Worm (Caenorhabditis elegans) whole organism, L3 larva: Measurements from ENCODE around the gene tag-191.

ENCODE experiments used
- R02D3.7 ChIP-seq: fragments of 150-350 bp; optimal IDR thresholded peaks from 2 replicates; lab custom pipeline; 2014; ENCODE audit warnings: missing biosample characterization, missing genetic modification characterization
- aly-2 ChIP-seq: fragments of 150-350 bp; optimal IDR thresholded peaks from 2 replicates; lab custom pipeline; 2014; ENCODE audit warnings: missing biosample characterization, missing genetic modification characterization
- ceh-16 ChIP-seq: sonication (generic microtip); optimal IDR thresholded peaks from 2 replicates; lab custom pipeline; 2017; ENCODE audit warnings: missing biosample characterization, missing genetic modification characterization
- ceh-82 ChIP-seq: fragments of 150-350 bp; optimal IDR thresholded peaks from 2 replicates; lab custom pipeline; 2014; ENCODE audit warnings: missing biosample characterization, missing genetic modification characterization
- daf-12 ChIP-seq: fragments of 150-350 bp; optimal IDR thresholded peaks from 2 replicates; lab custom pipeline; 2014; ENCODE audit warnings: missing biosample characterization, missing genetic modification reagents, missing genetic modification characterization
- egl-5 ChIP-seq: fragments of 150-350 bp; optimal IDR thresholded peaks from 2 replicates; lab custom pipeline; 2017; ENCODE audit warnings: missing biosample characterization, missing genetic modification reagents, missing genetic modification characterization, inconsistent platforms
- elt-2 ChIP-seq: sonication (generic microtip); optimal IDR thresholded peaks from 2 replicates; lab custom pipeline; 2016; ENCODE audit warnings: missing genetic modification reagents, mild to moderate bottlenecking, missing genetic modification characterization, missing compliant biosample characterization
- elt-3 ChIP-seq, 3 experiments: fragments of 150-350 bp in 1 of 3; sonication (generic microtip) in 2 of 3; optimal IDR thresholded peaks; 2 replicates in 2 of 3; 4 replicates in 1 of 3; lab custom pipeline; 2014 to 2017; ENCODE audit warnings: missing biosample characterization in 3 of 3, missing genetic modification characterization in 3 of 3
- eor-1 ChIP-seq, 2 experiments: fragments of 150-350 bp; optimal IDR thresholded peaks; 2 replicates each; lab custom pipeline; 2014 to 2018; ENCODE audit warnings: missing biosample characterization in 2 of 2, missing genetic modification characterization in 2 of 2
- fkh-10 ChIP-seq: sonication (generic microtip); optimal IDR thresholded peaks from 2 replicates; lab custom pipeline; 2017; ENCODE audit warnings: missing biosample characterization, missing genetic modification reagents, missing genetic modification characterization
- fkh-2 ChIP-seq: fragments of 150-350 bp; optimal IDR thresholded peaks from 2 replicates; lab custom pipeline; 2014; ENCODE audit warnings: missing biosample characterization, missing genetic modification reagents, missing genetic modification characterization
- fos-1 ChIP-seq: fragments of 150-350 bp; optimal IDR thresholded peaks from 2 replicates; lab custom pipeline; 2014; ENCODE audit warnings: missing biosample characterization, missing genetic modification characterization
- hmg-11 ChIP-seq: sonication (generic microtip); optimal IDR thresholded peaks from 2 replicates; lab custom pipeline; 2016; ENCODE audit warnings: missing genetic modification characterization, missing compliant biosample characterization
- lin-15B ChIP-seq: fragments of 150-350 bp; optimal IDR thresholded peaks from 2 replicates; lab custom pipeline; 2014; ENCODE audit warnings: missing biosample characterization, missing genetic modification characterization
- lin-39 ChIP-seq: fragments of 150-350 bp; optimal IDR thresholded peaks from 2 replicates; lab custom pipeline; 2018; ENCODE audit warnings: missing biosample characterization, missing genetic modification reagents, missing genetic modification characterization
- mml-1 ChIP-seq: fragments of 150-350 bp; sonication (generic microtip); optimal IDR thresholded peaks from 3 replicates; lab custom pipeline; 2014; ENCODE audit warnings: missing biosample characterization, missing genetic modification characterization
- nfya-1 ChIP-seq: sonication (generic microtip); optimal IDR thresholded peaks from 2 replicates; lab custom pipeline; 2017; ENCODE audit warnings: missing genetic modification characterization, mild to moderate bottlenecking, missing compliant biosample characterization, antibody characterized with exemption, moderate library complexity; ENCODE audit not compliant: insufficient read depth
- nhr-11 ChIP-seq: fragments of 150-350 bp; optimal IDR thresholded peaks from 2 replicates; lab custom pipeline; 2014; ENCODE audit warnings: missing biosample characterization, missing genetic modification characterization
- nhr-12 ChIP-seq: fragments of 150-350 bp; optimal IDR thresholded peaks from 2 replicates; lab custom pipeline; 2014; ENCODE audit warnings: missing biosample characterization, missing genetic modification characterization
- nhr-23 ChIP-seq: fragments of 150-350 bp; optimal IDR thresholded peaks from 2 replicates; lab custom pipeline; 2014; ENCODE audit warnings: missing biosample characterization, missing genetic modification reagents, missing genetic modification characterization
- nhr-237 ChIP-seq: fragments of 150-350 bp; optimal IDR thresholded peaks from 2 replicates; lab custom pipeline; 2014; ENCODE audit warnings: missing biosample characterization, missing genetic modification characterization
- nhr-25 ChIP-seq: sonication (generic microtip); optimal IDR thresholded peaks from 2 replicates; lab custom pipeline; 2017; ENCODE audit warnings: missing biosample characterization, missing genetic modification characterization
- nhr-43 ChIP-seq: sonication (generic microtip); optimal IDR thresholded peaks from 2 replicates; lab custom pipeline; 2016; ENCODE audit warnings: mild to moderate bottlenecking, missing genetic modification characterization, missing compliant biosample characterization; ENCODE audit not compliant: poor library complexity, severe bottlenecking
- nhr-76 ChIP-seq: fragments of 150-350 bp; sonication (generic microtip); optimal IDR thresholded peaks from 5 replicates; lab custom pipeline; 2014; ENCODE audit warnings: missing biosample characterization, missing genetic modification characterization
- pha-4 ChIP-seq: fragments of 150-350 bp; optimal IDR thresholded peaks from 2 replicates; lab custom pipeline; 2014; ENCODE audit warnings: missing biosample characterization, missing genetic modification reagents, missing genetic modification characterization
- pqm-1 ChIP-seq: fragments of 150-350 bp; optimal IDR thresholded peaks from 2 replicates; lab custom pipeline; 2017; ENCODE audit warnings: missing biosample characterization, missing genetic modification characterization, inconsistent platforms
- sea-2 ChIP-seq: fragments of 150-350 bp; sonication (generic microtip); optimal IDR thresholded peaks from 4 replicates; lab custom pipeline; 2014; ENCODE audit warnings: missing biosample characterization, missing genetic modification reagents, missing genetic modification characterization
- skn-1 ChIP-seq: fragments of 150-350 bp; optimal IDR thresholded peaks from 2 replicates; lab custom pipeline; 2014; ENCODE audit warnings: missing biosample characterization, missing genetic modification characterization
- tbx-2 ChIP-seq: sonication (generic microtip); optimal IDR thresholded peaks from 2 replicates; lab custom pipeline; 2016; ENCODE audit warnings: mild to moderate bottlenecking, missing genetic modification characterization, missing compliant biosample characterization
- unc-39 ChIP-seq: sonication (generic microtip); optimal IDR thresholded peaks from 4 replicates; lab custom pipeline; 2017; ENCODE audit warnings: missing biosample characterization, missing genetic modification characterization
- unc-62 ChIP-seq: fragments of 150-350 bp; sonication (generic microtip); optimal IDR thresholded peaks from 4 replicates; lab custom pipeline; 2014; ENCODE audit warnings: missing biosample characterization, missing genetic modification reagents, missing genetic modification characterization
- zag-1 ChIP-seq: fragments of 150-350 bp; optimal IDR thresholded peaks from 2 replicates; lab custom pipeline; 2014; ENCODE audit warnings: missing biosample characterization, missing genetic modification characterization
- ztf-4 ChIP-seq: fragments of 150-350 bp; optimal IDR thresholded peaks from 2 replicates; lab custom pipeline; 2014; ENCODE audit warnings: missing biosample characterization, missing genetic modification characterization

The tag-191 gene

ce11 chrV:14532374-14532773 lies 3.8 kb downstream of the tag-191 start:
- no peak for TF ChIP-seq daf-12 (tag; lab: Kevin White, UChicago)
- TF ChIP-seq nhr-11 (tag; lab: Kevin White, UChicago) = no peak
- TF ChIP-seq nhr-76 (tag; lab: Kevin White, UChicago) = no peak
- TF ChIP-seq nhr-43 (tag; lab: Kevin White, UChicago) = no peak
- TF ChIP-seq pqm-1 (tag; lab: Kevin White, UChicago) = no peak
- no peak for TF ChIP-seq nfya-1 (tag; lab: Kevin White, UChicago)
- no peak for TF ChIP-seq unc-62 (GFP tag; lab: Kevin White, UChicago)
- TF ChIP-seq zag-1 (tag; lab: Kevin White, UChicago) = no peak
- no peak for TF ChIP-seq ceh-82 (tag; lab: Kevin White, UChicago)
- no peak for TF ChIP-seq ztf-4 (tag; lab: Kevin White, UChicago)
- TF ChIP-seq aly-2 = no peak
- no peak for TF ChIP-seq tbx-2 (tag; lab: Kevin White, UChicago)
- no peak for TF ChIP-seq eor-1 (tag; optimal IDR thresholded peaks at IDR 0.05; lab: Kevin White, UChicago)
- no peak for TF ChIP-seq elt-3 (tag; optimal IDR thresholded peaks at IDR 0.05; lab: Kevin White, UChicago)
- TF ChIP-seq nhr-237 (tag; lab: Kevin White, UChicago) = no peak
- no peak for TF ChIP-seq unc-39
- no peak for TF ChIP-seq fkh-10
- TF ChIP-seq ceh-16 (tag; lab: Kevin White, UChicago) = no peak
- no peak for TF ChIP-seq fos-1 (tag; lab: Kevin White, UChicago)

- TF ChIP-seq R02D3.7 (tag; lab: Kevin White, UChicago) (no peak), nhr-12 (tag; lab: Kevin White, UChicago) (no peak), sea-2 (no peak), fkh-10 (no peak), egl-5 (tag; lab: Kevin White, UChicago) (no peak), ceh-82 (tag; lab: Kevin White, UChicago) (no peak), skn-1 (tag; lab: Kevin White, UChicago) (no peak), ztf-4 (tag; lab: Kevin White, UChicago) (no peak), nhr-237 (tag; lab: Kevin White, UChicago) (no peak), elt-2 (tag; lab: Kevin White, UChicago) (no peak), lin-39 (tag; lab: Kevin White, UChicago) (no peak), elt-3 (tag; optimal IDR thresholded peaks at IDR 0.05; lab: Kevin White, UChicago) (no peak), unc-62 (GFP tag; lab: Kevin White, UChicago) (no peak), hmg-11 (no peak)
These were observed 5.4 kb downstream of the tag-191 start, which contains the start of gene kcnl-4 for ce11 chrV:14530813-14531212. Gene kcnl-4, plus strand, starts transcription at chrV:14531113.

- TF ChIP-seq nhr-237 (tag; lab: Kevin White, UChicago) (no peak), nfya-1 (tag; lab: Kevin White, UChicago) (no peak), mml-1 (tag; lab: Kevin White, UChicago) (no peak), nhr-12 (tag; lab: Kevin White, UChicago) (no peak)
These were observed 9.0 kb downstream of the tag-191 start for ce11 chrV:14527210-14527609.

ce11 chrV:14525089-14525488 lies 11.1 kb downstream of the tag-191 start, which contains the start of gene hda-1:
Gene hda-1, plus strand, starts transcription at chrV:14525389.
- TF ChIP-seq unc-39 (no peak), nhr-11 (tag; lab: Kevin White, UChicago) (no peak), nhr-237 (tag; lab: Kevin White, UChicago) (no peak), ceh-16 (tag; lab: Kevin White, UChicago) (no peak), fkh-2 (tag; lab: Kevin White, UChicago) (no peak)
- TF ChIP-seq, all 47 proteins: peak for 0

- TF ChIP-seq elt-2 (tag; lab: Kevin White, UChicago) (peak; percentile 48), unc-62 (GFP tag; lab: Kevin White, UChicago) (no peak), lin-15B (peak; percentile 54), hmg-11 (peak; percentile 49), pha-4 (no peak), nhr-25 (tag; lab: Kevin White, UChicago) (peak; percentile 29), nfya-1 (tag; lab: Kevin White, UChicago) (peak; percentile 64), nhr-23 (tag; lab: Kevin White, UChicago) (peak; percentile 7)
These were observed 12.2 kb downstream of the tag-191 start, which contains the start of gene ril-1 for ce11 chrV:14523788-14524582. Gene ril-1, minus strand, starts transcription at chrV:14524129.
